Fruit fly (Drosophila melanogaster): ENCODE data around the gene CG11357.

Gene CG11357

dm6 chr3L:4508926-4509457 is 32.9 kb upstream of the CG11357 start (continued):
- TF ChIP-seq CG11762 (GFP tag; optimal IDR thresholded peaks at IDR 0.05; ENCODE audit: insufficient read depth) = no peak
- no peak for TF ChIP-seq CG10631 (GFP tag; optimal IDR thresholded peaks at IDR 0.05)
- TF ChIP-seq dac (GFP tag; optimal IDR thresholded peaks at IDR 0.05) = no peak
- peak; percentile 83 for TF ChIP-seq CG8119 (GFP tag; IDR thresholded peaks at IDR 0.05)
- no peak for TF ChIP-seq CG6792 (GFP tag; optimal IDR thresholded peaks at IDR 0.05)
- no peak for TF ChIP-seq eg (GFP tag; IDR thresholded peaks at IDR 0.05)
- TF ChIP-seq dsx (GFP tag; optimal IDR thresholded peaks at IDR 0.05; ENCODE audit: poor library complexity, severe bottlenecking) = no peak

- TF ChIP-seq Eip78C (GFP tag) (peak; percentile 21), fkh (GFP tag; optimal IDR thresholded peaks at IDR 0.05) (no peak)
Measured at dm6 chr3L:4510317-4510716, 31.5 kb upstream of the CG11357 start.

- no peak for TF ChIP-seq Hr38 (GFP tag; optimal IDR thresholded peaks at IDR 0.05)
- TF ChIP-seq Hr39 (GFP tag; optimal IDR thresholded peaks at IDR 0.05) = no peak
- TF ChIP-seq vri (GFP tag; optimal IDR thresholded peaks at IDR 0.05) = no peak
- TF ChIP-seq Eip78C (GFP tag) = peak; percentile 15
- 0 out of 2 replicates have a peak, but pooled peaks have one; percentile 12 for TF ChIP-seq CG15336 (GFP tag; IDR thresholded peaks at IDR 0.05)
- TF ChIP-seq CG3032 (tag; optimal IDR thresholded peaks at IDR 0.05) = no peak
- TF ChIP-seq fd85E (GFP tag; optimal IDR thresholded peaks at IDR 0.05) = no peak
- TF ChIP-seq fd59A (GFP tag; optimal IDR thresholded peaks at IDR 0.05) = no peak
- no peak for TF ChIP-seq ss (GFP tag; optimal IDR thresholded peaks at IDR 0.05)
- no peak for TF ChIP-seq fkh (GFP tag; optimal IDR thresholded peaks at IDR 0.05)
- no peak for TF ChIP-seq CG7368 (GFP tag; optimal IDR thresholded peaks at IDR 0.05)
- TF ChIP-seq CG8119 (GFP tag; IDR thresholded peaks at IDR 0.05) = no peak
- no peak for TF ChIP-seq topi (GFP tag; optimal IDR thresholded peaks at IDR 0.05)
- TF ChIP-seq esn (GFP tag; optimal IDR thresholded peaks at IDR 0.05) = no peak
- TF ChIP-seq CG4318 (GFP tag; optimal IDR thresholded peaks at IDR 0.05) = no peak
- TF ChIP-seq achi (GFP tag; optimal IDR thresholded peaks at IDR 0.05) = no peak
Measured at dm6 chr3L:4516378-4516777, 25.5 kb upstream of the CG11357 start.

- TF ChIP-seq CG11762 (GFP tag; optimal IDR thresholded peaks at IDR 0.05; ENCODE audit: insufficient read depth) (no peak), CG11902 (GFP tag; optimal IDR thresholded peaks at IDR 0.05) (no peak), CG10631 (GFP tag; optimal IDR thresholded peaks at IDR 0.05) (no peak), Gug (GFP tag; IDR thresholded peaks at IDR 0.05) (no peak), dac (GFP tag; optimal IDR thresholded peaks at IDR 0.05) (no peak), CG6163 (GFP tag; IDR thresholded peaks at IDR 0.05) (0 out of 3 replicates have a peak, but pooled peaks have one; percentile 27), CG34406 (GFP tag; optimal IDR thresholded peaks at IDR 0.05) (no peak), CG4318 (GFP tag; optimal IDR thresholded peaks at IDR 0.05) (no peak), fd59A (GFP tag; optimal IDR thresholded peaks at IDR 0.05) (no peak), salr (GFP tag; optimal IDR thresholded peaks at IDR 0.05) (no peak), topi (GFP tag; optimal IDR thresholded peaks at IDR 0.05) (no peak), CG15336 (GFP tag; IDR thresholded peaks at IDR 0.05) (peak; percentile 38), svp (GFP tag) (no peak), CG7368 (GFP tag; optimal IDR thresholded peaks at IDR 0.05) (no peak), OdsH (GFP tag; optimal IDR thresholded peaks at IDR 0.05) (no peak), Eip78C (GFP tag) (peak; percentile 61), eg (GFP tag; IDR thresholded peaks at IDR 0.05) (no peak), CG6808 (GFP tag; optimal IDR thresholded peaks at IDR 0.05) (no peak), acj6 (GFP tag; optimal IDR thresholded peaks at IDR 0.05) (no peak), CG31627 (GFP tag; optimal IDR thresholded peaks at IDR 0.05) (no peak), achi (GFP tag; optimal IDR thresholded peaks at IDR 0.05) (no peak), Blimp-1 (GFP tag; optimal IDR thresholded peaks at IDR 0.05) (peak; percentile 91), CG32006 (GFP tag; optimal IDR thresholded peaks at IDR 0.05) (peak; percentile 7), Ets21C (GFP tag; optimal IDR thresholded peaks at IDR 0.05) (no peak), Sox102F (GFP tag; optimal IDR thresholded peaks at IDR 0.05) (no peak), Sox14 (GFP tag; optimal IDR thresholded peaks at IDR 0.05) (no peak), fkh (GFP tag; optimal IDR thresholded peaks at IDR 0.05) (no peak), net (GFP tag; optimal IDR thresholded peaks at IDR 0.05) (no peak), CG8119 (GFP tag; IDR thresholded peaks at IDR 0.05) (peak; percentile 70; the same call in 2 of the 3 replicates), esn (GFP tag; optimal IDR thresholded peaks at IDR 0.05) (no peak), CG11294 (GFP tag; IDR thresholded peaks at IDR 0.05) (no peak), Hr38 (GFP tag; optimal IDR thresholded peaks at IDR 0.05) (no peak), Ets96B (tag; optimal IDR thresholded peaks at IDR 0.05) (no peak), fd85E (GFP tag; optimal IDR thresholded peaks at IDR 0.05) (no peak), Hr4 (GFP tag; optimal IDR thresholded peaks at IDR 0.05) (no peak), CG6276 (GFP tag; optimal IDR thresholded peaks at IDR 0.05) (peak; percentile 33)
Measured at dm6 chr3L:4519417-4519931, 22.4 kb upstream of the CG11357 start.
